Fruit fly (Drosophila melanogaster) whole organism, embryonic: ENCODE measurements around the gene CNPYb.

ENCODE experiments used
- B-H2 ChIP-seq: fragments of 200-800 bp; sonication (Bioruptor generic); optimal IDR thresholded peaks from 2 replicates; lab custom pipeline; 2018; ENCODE audit warnings: missing biosample characterization, mild to moderate bottlenecking, missing genetic modification characterization
- CG11085 ChIP-seq: fragments of 200-800 bp; sonication (Bioruptor generic); IDR thresholded peaks from 2 replicates; pipeline ENCODE4 v1.3.6; 2022; ENCODE audit warnings: missing biosample characterization, missing genetic modification characterization
- CG11695 ChIP-seq: fragments of 200-800 bp; sonication (Bioruptor generic); IDR thresholded peaks from 3 replicates; pipeline ENCODE4 v1.3.6; 2022; ENCODE audit warnings: missing biosample characterization, missing genetic modification characterization
- CG13424 ChIP-seq: fragments of 200-800 bp; sonication (Bioruptor generic); optimal IDR thresholded peaks from 2 replicates; lab custom pipeline; 2019; ENCODE audit warnings: missing biosample characterization, mild to moderate bottlenecking, missing genetic modification characterization, moderate library complexity
- CG13775 ChIP-seq: fragments of 200-800 bp; sonication (Bioruptor generic); optimal IDR thresholded peaks from 3 replicates; lab custom pipeline; 2017; ENCODE audit warnings: missing biosample characterization, mild to moderate bottlenecking, missing genetic modification characterization
- CG14667 ChIP-seq: fragments of 200-800 bp; sonication (Bioruptor generic); IDR thresholded peaks from 2 replicates; pipeline ENCODE4 v1.3.6; 2022; ENCODE audit warnings: missing biosample characterization, missing genetic modification characterization
- CG1602 ChIP-seq: fragments of 200-800 bp; sonication (Bioruptor generic); optimal IDR thresholded peaks from 3 replicates; lab custom pipeline; 2016; ENCODE audit warnings: missing biosample characterization, missing genetic modification characterization
- CG1832 ChIP-seq: fragments of 200-800 bp; sonication (Bioruptor generic); optimal IDR thresholded peaks from 2 replicates; lab custom pipeline; 2017; ENCODE audit warnings: missing biosample characterization, mild to moderate bottlenecking, missing genetic modification characterization, inconsistent platforms
- CG18599 ChIP-seq: fragments of 200-800 bp; sonication (Bioruptor generic); optimal IDR thresholded peaks from 3 replicates; lab custom pipeline; 2017; ENCODE audit warnings: missing biosample characterization, missing genetic modification characterization, mild to moderate bottlenecking, moderate library complexity, missing genetic modification reagents
- CG18619 ChIP-seq: fragments of 200-800 bp; sonication (Bioruptor generic); optimal IDR thresholded peaks from 3 replicates; lab custom pipeline; 2017; ENCODE audit warnings: missing biosample characterization, mild to moderate bottlenecking, missing genetic modification characterization
- CG2120 ChIP-seq: fragments of 200-800 bp; sonication (Bioruptor generic); optimal IDR thresholded peaks from 3 replicates; lab custom pipeline; 2016; ENCODE audit warnings: missing biosample characterization, missing genetic modification characterization
- CG2678 ChIP-seq: fragments of 200-800 bp; sonication (Bioruptor generic); optimal IDR thresholded peaks from 3 replicates; lab custom pipeline; 2019; ENCODE audit warnings: missing biosample characterization, mild to moderate bottlenecking, missing genetic modification characterization, moderate library complexity
- CG3065 ChIP-seq: fragments of 200-800 bp; sonication (Bioruptor generic); optimal IDR thresholded peaks from 2 replicates; lab custom pipeline; 2016; ENCODE audit warnings: missing biosample characterization, missing genetic modification characterization
- CG32532 ChIP-seq: fragments of 200-800 bp; sonication (Bioruptor generic); IDR thresholded peaks from 2 replicates; pipeline ENCODE4 v1.3.6; 2022; ENCODE audit warnings: missing biosample characterization, missing genetic modification characterization
- CG4282 ChIP-seq: fragments of 200-800 bp; sonication (Bioruptor generic); optimal IDR thresholded peaks from 2 replicates; lab custom pipeline; 2016; ENCODE audit warnings: missing biosample characterization, missing genetic modification characterization
- CG4730 ChIP-seq: fragments of 200-800 bp; sonication (Bioruptor generic); IDR thresholded peaks from 2 replicates; pipeline ENCODE4 v1.3.6; 2022; ENCODE audit warnings: missing biosample characterization, missing genetic modification characterization
- CG4820 ChIP-seq: fragments of 200-800 bp; sonication (Bioruptor generic); optimal IDR thresholded peaks from 3 replicates; lab custom pipeline; 2016; ENCODE audit warnings: missing biosample characterization, missing genetic modification characterization
- CG6854 ChIP-seq: fragments of 200-800 bp; sonication (Bioruptor generic); optimal IDR thresholded peaks from 3 replicates; lab custom pipeline; 2017; ENCODE audit warnings: missing biosample characterization, mild to moderate bottlenecking, missing genetic modification characterization
- CG7745 ChIP-seq: fragments of 200-800 bp; sonication (Bioruptor generic); optimal IDR thresholded peaks from 2 replicates; lab custom pipeline; 2018; ENCODE audit warnings: missing biosample characterization, mild to moderate bottlenecking, missing genetic modification characterization, moderate library complexity
- CG7928 ChIP-seq: fragments of 200-800 bp; sonication (Bioruptor generic); optimal IDR thresholded peaks from 2 replicates; lab custom pipeline; 2017; ENCODE audit warnings: missing biosample characterization, mild to moderate bottlenecking, missing genetic modification characterization
- CG8388 ChIP-seq: fragments of 200-800 bp; sonication (Bioruptor generic); optimal IDR thresholded peaks from 2 replicates; lab custom pipeline; 2019; ENCODE audit warnings: missing biosample characterization, mild to moderate bottlenecking, missing genetic modification characterization, moderate library complexity
- CG9609 ChIP-seq: fragments of 200-800 bp; sonication (Bioruptor generic); optimal IDR thresholded peaks from 3 replicates; lab custom pipeline; 2016; ENCODE audit warnings: missing biosample characterization, missing genetic modification characterization
- CrebB ChIP-seq: fragments of 200-800 bp; sonication (Bioruptor generic); optimal IDR thresholded peaks from 3 replicates; lab custom pipeline; 2018; ENCODE audit warnings: missing biosample characterization, mild to moderate bottlenecking, missing genetic modification characterization
- Drgx ChIP-seq: fragments of 200-800 bp; sonication (Bioruptor generic); IDR thresholded peaks from 2 replicates; pipeline ENCODE4 v1.3.6; 2022; ENCODE audit warnings: missing biosample characterization, missing genetic modification characterization
- Ets97D ChIP-seq: fragments of 200-800 bp; sonication (Bioruptor generic); optimal IDR thresholded peaks from 3 replicates; lab custom pipeline; 2016; ENCODE audit warnings: missing biosample characterization, missing genetic modification characterization
- HLH3B ChIP-seq: fragments of 200-800 bp; sonication (Bioruptor generic); IDR thresholded peaks from 2 replicates; pipeline ENCODE4 v1.3.6; 2022; ENCODE audit warnings: missing biosample characterization, missing genetic modification characterization
- HmgD ChIP-seq: fragments of 200-800 bp; sonication (Bioruptor generic); optimal IDR thresholded peaks from 3 replicates; lab custom pipeline; 2016; ENCODE audit warnings: missing biosample characterization, missing genetic modification characterization
- Hr78 ChIP-seq, 2 experiments: fragments of 200-800 bp in 1 of 2; fragments of >200 bp in 1 of 2; sonication (Bioruptor generic) in 1 of 2; optimal IDR thresholded peaks; 2 replicates each; lab custom pipeline; 2017 to 2019; ENCODE audit warnings: missing biosample characterization in 2 of 2, missing genetic modification characterization in 2 of 2, mild to moderate bottlenecking in 1 of 2, moderate library complexity in 1 of 2
- Meics ChIP-seq: fragments of 200-800 bp; sonication (Bioruptor generic); optimal IDR thresholded peaks from 2 replicates; lab custom pipeline; 2017; ENCODE audit warnings: missing biosample characterization, mild to moderate bottlenecking, missing genetic modification characterization
- Ptx1 ChIP-seq: fragments of 200-800 bp; sonication (Bioruptor generic); IDR thresholded peaks from 2 replicates; pipeline ENCODE4 v1.3.6; 2022; ENCODE audit warnings: missing biosample characterization, missing genetic modification characterization
- Scr ChIP-seq: fragments of 200-800 bp; sonication (Bioruptor generic); IDR thresholded peaks from 2 replicates; pipeline ENCODE4 v1.3.6; 2022; ENCODE audit warnings: missing biosample characterization, missing genetic modification characterization; ENCODE audit not compliant: partially characterized antibody
- abd-A ChIP-seq: fragments of 200-800 bp; sonication (Bioruptor generic); optimal IDR thresholded peaks from 3 replicates; lab custom pipeline; 2019; ENCODE audit warnings: missing biosample characterization, mild to moderate bottlenecking, missing genetic modification characterization, moderate library complexity
- cg ChIP-seq: fragments of 200-800 bp; sonication (Bioruptor generic); optimal IDR thresholded peaks from 3 replicates; lab custom pipeline; 2019; ENCODE audit warnings: missing biosample characterization, mild to moderate bottlenecking, missing genetic modification characterization, moderate library complexity
- crol ChIP-seq: fragments of 200-800 bp; sonication (Bioruptor generic); IDR thresholded peaks from 2 replicates; pipeline ENCODE4 v1.3.6; 2022; ENCODE audit warnings: missing biosample characterization, missing genetic modification characterization
- disco-r ChIP-seq: fragments of 200-800 bp; sonication (Bioruptor generic); optimal IDR thresholded peaks from 2 replicates; lab custom pipeline; 2016; ENCODE audit warnings: missing biosample characterization, missing genetic modification characterization
- dysf ChIP-seq: fragments of 200-800 bp; sonication (Bioruptor generic); IDR thresholded peaks from 3 replicates; pipeline ENCODE4 v1.3.6; 2022; ENCODE audit warnings: missing biosample characterization, missing genetic modification characterization
- fd96Cb ChIP-seq: fragments of 200-800 bp; sonication (Bioruptor generic); optimal IDR thresholded peaks from 2 replicates; lab custom pipeline; 2018; ENCODE audit warnings: missing biosample characterization, mild to moderate bottlenecking, missing genetic modification characterization, moderate library complexity
- ftz-f1 ChIP-seq: fragments of 200-800 bp; sonication (Bioruptor generic); optimal IDR thresholded peaks from 2 replicates; lab custom pipeline; 2016; ENCODE audit warnings: missing biosample characterization, missing genetic modification characterization
- fu2 ChIP-seq: fragments of 200-800 bp; sonication (Bioruptor generic); optimal IDR thresholded peaks from 2 replicates; lab custom pipeline; 2016; ENCODE audit warnings: missing biosample characterization, missing genetic modification characterization
- hbn ChIP-seq: fragments of 200-800 bp; sonication (Bioruptor generic); IDR thresholded peaks from 2 replicates; pipeline ENCODE4 v1.3.6; 2022; ENCODE audit warnings: missing biosample characterization, missing genetic modification characterization; ENCODE audit not compliant: partially characterized antibody
- jigr1 ChIP-seq: fragments of 200-800 bp; sonication (Bioruptor generic); IDR thresholded peaks from 3 replicates; pipeline ENCODE4 v1.3.6; 2022; ENCODE audit warnings: missing biosample characterization, missing genetic modification characterization
- pb ChIP-seq: fragments of 200-800 bp; sonication (Bioruptor generic); optimal IDR thresholded peaks from 3 replicates; lab custom pipeline; 2016; ENCODE audit warnings: missing biosample characterization, missing genetic modification characterization
- pum ChIP-seq: fragments of 200-800 bp; sonication (Bioruptor generic); optimal IDR thresholded peaks from 2 replicates; lab custom pipeline; 2016; ENCODE audit warnings: missing biosample characterization, missing genetic modification characterization
- salm ChIP-seq: fragments of 200-800 bp; sonication (Bioruptor generic); optimal IDR thresholded peaks from 2 replicates; lab custom pipeline; 2018; ENCODE audit warnings: missing biosample characterization, mild to moderate bottlenecking, missing genetic modification characterization
- ssp ChIP-seq: fragments of 200-800 bp; sonication (Bioruptor generic); IDR thresholded peaks from 2 replicates; pipeline ENCODE4 v1.3.6; 2022; ENCODE audit warnings: missing biosample characterization, missing genetic modification characterization
- tio ChIP-seq: fragments of 200-800 bp; sonication (Bioruptor generic); optimal IDR thresholded peaks from 2 replicates; lab custom pipeline; 2017; ENCODE audit warnings: missing biosample characterization, missing genetic modification characterization, inconsistent platforms
- toy ChIP-seq: fragments of 200-800 bp; sonication (Bioruptor generic); IDR thresholded peaks from 2 replicates; pipeline ENCODE4 v1.3.6; 2022; ENCODE audit warnings: missing biosample characterization, missing genetic modification characterization
- usp ChIP-seq: fragments of >200 bp; optimal IDR thresholded peaks from 2 replicates; lab custom pipeline; 2017; ENCODE audit warnings: missing biosample characterization, missing genetic modification characterization
- vvl ChIP-seq: fragments of 200-800 bp; sonication (Bioruptor generic); IDR thresholded peaks from 2 replicates; pipeline ENCODE4 v1.3.6; 2022; ENCODE audit warnings: missing biosample characterization, missing genetic modification characterization

The CNPYb gene

DNA sequence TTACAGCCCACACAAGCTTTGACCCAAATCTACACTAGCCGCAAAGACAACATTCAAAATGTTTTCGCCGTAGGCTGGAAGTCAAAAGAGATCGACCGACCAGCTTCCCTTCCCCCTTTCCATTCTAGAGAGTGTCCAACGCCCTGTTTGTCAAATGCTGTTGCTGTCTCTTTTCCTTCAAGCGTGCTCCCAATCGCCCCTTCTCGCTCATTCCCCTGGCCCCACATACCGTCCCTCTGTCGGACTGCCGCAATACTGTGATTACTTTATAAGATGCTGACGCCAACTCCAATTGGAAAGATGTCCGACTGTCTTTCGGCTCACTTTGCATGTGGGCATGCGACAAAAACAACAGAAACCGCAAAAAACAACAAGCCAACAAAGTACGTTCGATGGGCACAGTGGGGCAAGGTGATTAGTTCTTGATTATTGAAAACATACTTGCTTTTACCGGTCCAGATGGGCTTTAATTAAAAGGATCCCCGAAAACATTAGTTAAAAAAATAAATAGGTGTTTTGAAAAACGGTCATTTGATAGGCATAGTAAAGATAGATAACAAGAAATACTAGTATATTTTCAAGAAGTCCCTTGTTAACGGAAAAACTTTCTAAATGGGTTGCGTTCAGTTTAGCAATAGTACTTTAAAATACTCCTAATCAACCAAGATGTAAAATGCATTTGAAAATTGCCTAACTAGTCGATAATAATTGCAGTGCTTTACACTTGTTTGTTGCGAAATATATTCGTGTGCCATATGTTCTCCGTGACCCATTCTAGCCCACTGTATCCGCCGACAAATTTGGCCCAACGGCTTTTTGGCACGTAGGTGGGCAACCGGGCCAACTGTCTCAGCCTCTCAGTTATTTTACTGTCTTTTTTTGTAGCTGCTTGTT, 16.0 kb downstream of the CNPYb start (continued):
- TF ChIP-seq dysf (peak; percentile 19; the same call in 1 of the 3 replicates), CG7745 (tag; lab: Kevin White, UChicago) (no peak), toy (no peak), Drgx (GFP tag; lab: Robert Waterston, UW) (peak; percentile 37; the same call in 1 of the 2 replicates), fu2 (peak; percentile 7), pum (GFP tag; lab: Kevin White, UChicago) (no peak), CG7928 (GFP tag; lab: Kevin White, UChicago) (no peak), B-H2 (GFP tag; lab: Kevin White, UChicago) (no peak), crol (GFP tag; lab: Robert Waterston, UW) (peak; percentile 95), CG1832 (GFP tag; lab: Kevin White, UChicago) (peak; percentile 77), pb (GFP tag; lab: Kevin White, UChicago) (peak; percentile 33), hbn (no peak), CG4282 (GFP tag; lab: Kevin White, UChicago) (no peak), Meics (GFP tag; lab: Kevin White, UChicago) (peak; percentile 58), CG3065 (GFP tag; lab: Kevin White, UChicago) (no peak), vvl (GFP tag; lab: Robert Waterston, UW) (0 out of 2 replicates have a peak, but pooled peaks have one; percentile 11), cg (GFP tag; lab: Kevin White, UChicago) (no peak), CG6854 (peak; percentile 33), CG4820 (GFP tag; lab: Kevin White, UChicago) (peak; percentile 1), Hr78 (GFP tag; optimal IDR thresholded peaks at IDR 0.05; lab: Kevin White, UChicago) (no peak), ssp (GFP tag; lab: Robert Waterston, UW) (no peak), CrebB (no peak), salm (tag; lab: Kevin White, UChicago) (no peak), CG14667 (no peak), tio (GFP tag; lab: Kevin White, UChicago) (peak; percentile 7), disco-r (GFP tag; lab: Kevin White, UChicago) (peak; percentile 34), Ptx1 (GFP tag; lab: Robert Waterston, UW) (peak; percentile 36; the same call in 1 of the 2 replicates), jigr1 (GFP tag; lab: Robert Waterston, UW) (no peak), CG1602 (no peak), HLH3B (GFP tag; lab: Robert Waterston, UW) (no peak), HmgD (GFP tag; lab: Kevin White, UChicago) (no peak), CG11695 (GFP tag; lab: Robert Waterston, UW) (no peak), usp (GFP tag; lab: Kevin White, UChicago) (no peak), fd96Cb (tag; lab: Kevin White, UChicago) (peak; percentile 21), Scr (GFP tag; lab: Robert Waterston, UW) (no peak), CG18619 (GFP tag; lab: Kevin White, UChicago) (peak; percentile 28), Ets97D (no peak), CG18599 (GFP tag; lab: Kevin White, UChicago) (peak; percentile 37), CG2678 (tag; lab: Kevin White, UChicago) (peak; percentile 64), ftz-f1 (GFP tag; lab: Kevin White, UChicago) (no peak), CG13424 (tag; lab: Kevin White, UChicago) (peak; percentile 26), CG8388 (no peak), CG2120 (peak; percentile 56), CG4730 (no peak), CG11085 (GFP tag; lab: Robert Waterston, UW) (no peak), CG13775 (peak; percentile 10), CG9609 (GFP tag; lab: Kevin White, UChicago) (peak; percentile 28), abd-A (tag; lab: Kevin White, UChicago) (peak; percentile 26), CG32532 (GFP tag; lab: Robert Waterston, UW) (no peak)
